Fruit fly (Drosophila melanogaster) S2 (cell line): ENCODE data around the gene Lztr1.

Experiments used
- CG8478 ChIP-seq: fragments of >200 bp; optimal IDR thresholded peaks from 2 replicates; lab custom pipeline; 2018
- CTCF ChIP-seq, 2 experiments: fragments of >200 bp; optimal IDR thresholded peaks; 2 replicates each; lab custom pipeline; 2018

dm6 chrX:900725-901345 is 26.5 kb downstream of the Lztr1 start:
- TF ChIP-seq CTCF (optimal IDR thresholded peaks at IDR 0.05; lab: Kevin White, UChicago) (no peak), CG8478 (lab: Kevin White, UChicago) (no peak)
